Fruit fly (Drosophila melanogaster) whole organism, embryonic: ENCODE measurements around the gene CG1161.

Source experiments
- Adf1 ChIP-seq: fragments of 200-800 bp; sonication (Bioruptor generic); IDR thresholded peaks from 2 replicates; pipeline ENCODE4 v1.3.6; 2022; ENCODE audit warnings: missing biosample characterization, missing genetic modification characterization
- Aef1 ChIP-seq: fragments of 200-800 bp; sonication (Bioruptor generic); IDR thresholded peaks from 3 replicates; pipeline ENCODE4 v1.3.6; 2022; ENCODE audit warnings: missing biosample characterization, missing genetic modification characterization
- B-H2 ChIP-seq: fragments of 200-800 bp; sonication (Bioruptor generic); optimal IDR thresholded peaks from 2 replicates; lab custom pipeline; 2018; ENCODE audit warnings: missing biosample characterization, mild to moderate bottlenecking, missing genetic modification characterization
- Blimp-1 ChIP-seq: fragments of 200-800 bp; sonication (Bioruptor generic); optimal IDR thresholded peaks from 3 replicates; lab custom pipeline; 2018; ENCODE audit warnings: missing biosample characterization, missing genetic modification characterization, mild to moderate bottlenecking, moderate library complexity, missing genetic modification reagents
- CG10267 ChIP-seq: fragments of 200-800 bp; sonication (Bioruptor generic); optimal IDR thresholded peaks from 2 replicates; lab custom pipeline; 2018; ENCODE audit warnings: missing biosample characterization, mild to moderate bottlenecking, missing genetic modification characterization, moderate library complexity
- CG10431 ChIP-seq: fragments of 200-800 bp; sonication (Bioruptor generic); optimal IDR thresholded peaks from 3 replicates; lab custom pipeline; 2018; ENCODE audit warnings: missing biosample characterization, mild to moderate bottlenecking, missing genetic modification characterization
- CG11247 ChIP-seq: fragments of 200-800 bp; sonication (Bioruptor generic); IDR thresholded peaks from 2 replicates; pipeline ENCODE4 v1.3.6; 2022; ENCODE audit warnings: missing biosample characterization, missing genetic modification characterization
- CG1233 ChIP-seq: fragments of 200-800 bp; sonication (Bioruptor generic); optimal IDR thresholded peaks from 4 replicates; lab custom pipeline; 2018; ENCODE audit warnings: missing biosample characterization, mild to moderate bottlenecking, missing genetic modification characterization
- CG13287 ChIP-seq: fragments of 200-800 bp; sonication (Bioruptor generic); IDR thresholded peaks from 2 replicates; pipeline ENCODE4 v1.3.6; 2022; ENCODE audit warnings: missing biosample characterization, missing genetic modification characterization; ENCODE audit not compliant: partially characterized antibody
- CG13894 ChIP-seq: fragments of 200-800 bp; sonication (Bioruptor generic); optimal IDR thresholded peaks from 3 replicates; lab custom pipeline; 2018; ENCODE audit warnings: missing biosample characterization, mild to moderate bottlenecking, missing genetic modification characterization, moderate library complexity
- CG15269 ChIP-seq: fragments of 200-800 bp; sonication (Bioruptor generic); optimal IDR thresholded peaks from 2 replicates; lab custom pipeline; 2018; ENCODE audit warnings: missing biosample characterization, mild to moderate bottlenecking, missing genetic modification characterization, moderate library complexity
- CG15479 ChIP-seq: fragments of 200-800 bp; sonication (Bioruptor generic); optimal IDR thresholded peaks from 3 replicates; lab custom pipeline; 2019; ENCODE audit warnings: missing biosample characterization, mild to moderate bottlenecking, missing genetic modification characterization, moderate library complexity
- CG16863 ChIP-seq: fragments of 200-800 bp; sonication (Bioruptor generic); optimal IDR thresholded peaks from 3 replicates; lab custom pipeline; 2016; ENCODE audit warnings: missing biosample characterization, missing genetic modification characterization
- CG17568 ChIP-seq: fragments of 200-800 bp; sonication (Bioruptor generic); optimal IDR thresholded peaks from 2 replicates; lab custom pipeline; 2018; ENCODE audit warnings: missing biosample characterization, mild to moderate bottlenecking, missing genetic modification characterization, moderate library complexity
- CG17829 ChIP-seq: fragments of 200-800 bp; optimal IDR thresholded peaks from 2 replicates; lab custom pipeline; 2019; ENCODE audit warnings: missing biosample characterization, mild to moderate bottlenecking, missing genetic modification characterization, moderate library complexity
- CG2199 ChIP-seq: fragments of 200-800 bp; sonication (Bioruptor generic); IDR thresholded peaks from 3 replicates; pipeline ENCODE4 v1.3.6; 2022; ENCODE audit warnings: missing biosample characterization, missing genetic modification characterization
- CG2202 ChIP-seq: fragments of 200-800 bp; sonication (Bioruptor generic); optimal IDR thresholded peaks from 2 replicates; lab custom pipeline; 2018; ENCODE audit warnings: missing biosample characterization, mild to moderate bottlenecking, missing genetic modification characterization
- CG2712 ChIP-seq: fragments of 200-800 bp; optimal IDR thresholded peaks from 3 replicates; lab custom pipeline; 2019; ENCODE audit warnings: missing biosample characterization, mild to moderate bottlenecking, missing genetic modification characterization, moderate library complexity
- CG34422 ChIP-seq: fragments of 200-800 bp; sonication (Bioruptor generic); IDR thresholded peaks from 3 replicates; pipeline ENCODE4 v1.3.6; 2022; ENCODE audit warnings: missing biosample characterization, missing genetic modification characterization
- CG6175 ChIP-seq: fragments of 200-800 bp; sonication (Bioruptor generic); IDR thresholded peaks from 3 replicates; pipeline ENCODE4 v1.3.6; 2022; ENCODE audit warnings: missing biosample characterization, missing genetic modification characterization
- CG7745 ChIP-seq: fragments of 200-800 bp; sonication (Bioruptor generic); optimal IDR thresholded peaks from 2 replicates; lab custom pipeline; 2018; ENCODE audit warnings: missing biosample characterization, mild to moderate bottlenecking, missing genetic modification characterization, moderate library complexity
- CG7963 ChIP-seq: fragments of 200-800 bp; sonication (Bioruptor generic); IDR thresholded peaks from 3 replicates; pipeline ENCODE4 v1.3.6; 2022; ENCODE audit warnings: missing biosample characterization, missing genetic modification characterization; ENCODE audit not compliant: partially characterized antibody
- CG8765 ChIP-seq: fragments of 200-800 bp; sonication (Bioruptor generic); IDR thresholded peaks from 2 replicates; pipeline ENCODE4 v1.3.6; 2022; ENCODE audit warnings: missing biosample characterization, missing genetic modification characterization
- CG9876 ChIP-seq: fragments of 200-800 bp; sonication (Bioruptor generic); optimal IDR thresholded peaks from 2 replicates; lab custom pipeline; 2016; ENCODE audit warnings: missing biosample characterization, missing genetic modification characterization
- Dp ChIP-seq: fragments of 200-800 bp; sonication (Bioruptor generic); optimal IDR thresholded peaks from 2 replicates; lab custom pipeline; 2018; ENCODE audit warnings: missing biosample characterization, mild to moderate bottlenecking, missing genetic modification characterization, moderate library complexity
- Drgx ChIP-seq: fragments of 200-800 bp; sonication (Bioruptor generic); IDR thresholded peaks from 2 replicates; pipeline ENCODE4 v1.3.6; 2022; ENCODE audit warnings: missing biosample characterization, missing genetic modification characterization
- E2f2 ChIP-seq: fragments of 200-800 bp; sonication (Bioruptor generic); IDR thresholded peaks from 2 replicates; pipeline ENCODE4 v1.3.6; 2022; ENCODE audit warnings: missing biosample characterization, missing genetic modification characterization
- Ets65A ChIP-seq: fragments of 200-800 bp; sonication (Bioruptor generic); peaks from one replicate; lab custom pipeline; 2016; ENCODE audit warnings: missing biosample characterization, missing genetic modification characterization
- Hmx ChIP-seq: fragments of 200-800 bp; sonication (Bioruptor generic); optimal IDR thresholded peaks from 2 replicates; lab custom pipeline; 2016; ENCODE audit warnings: missing biosample characterization, missing genetic modification characterization
- MESR4 ChIP-seq: fragments of 200-800 bp; sonication (Bioruptor generic); optimal IDR thresholded peaks from 2 replicates; lab custom pipeline; 2018; ENCODE audit warnings: missing biosample characterization, mild to moderate bottlenecking, missing genetic modification characterization, moderate library complexity
- Med ChIP-seq: fragments of 200-800 bp; sonication (Bioruptor generic); peaks from one replicate; lab custom pipeline; 2016; ENCODE audit warnings: missing biosample characterization, missing genetic modification characterization, mild to moderate bottlenecking, inconsistent platforms, moderate library complexity
- Nf-YB ChIP-seq: fragments of 200-800 bp; sonication (Bioruptor generic); optimal IDR thresholded peaks from 3 replicates; lab custom pipeline; 2019; ENCODE audit warnings: missing biosample characterization, mild to moderate bottlenecking, missing genetic modification characterization, moderate library complexity
- ac ChIP-seq: fragments of 200-800 bp; sonication (Bioruptor generic); optimal IDR thresholded peaks from 3 replicates; lab custom pipeline; 2017; ENCODE audit warnings: missing biosample characterization, mild to moderate bottlenecking, missing genetic modification characterization
- ato ChIP-seq: fragments of 200-800 bp; sonication (Bioruptor generic); IDR thresholded peaks from 2 replicates; pipeline ENCODE4 v1.3.6; 2022; ENCODE audit warnings: missing biosample characterization, missing genetic modification characterization; ENCODE audit not compliant: partially characterized antibody
- cad ChIP-seq: fragments of >200 bp; optimal IDR thresholded peaks from 2 replicates; lab custom pipeline; 2017; ENCODE audit warnings: missing biosample characterization, missing genetic modification characterization
- cg ChIP-seq: fragments of 200-800 bp; sonication (Bioruptor generic); optimal IDR thresholded peaks from 3 replicates; lab custom pipeline; 2019; ENCODE audit warnings: missing biosample characterization, mild to moderate bottlenecking, missing genetic modification characterization, moderate library complexity
- chinmo ChIP-seq: fragments of 200-800 bp; sonication (Bioruptor generic); IDR thresholded peaks from 4 replicates; pipeline ENCODE4 v1.3.6; 2022; ENCODE audit warnings: missing biosample characterization, missing genetic modification characterization; ENCODE audit not compliant: partially characterized antibody
- dati ChIP-seq: fragments of 200-800 bp; sonication (Bioruptor generic); IDR thresholded peaks from 2 replicates; pipeline ENCODE4 v1.3.6; 2022; ENCODE audit warnings: missing biosample characterization, missing genetic modification characterization
- dm ChIP-seq: fragments of 200-800 bp; sonication (Bioruptor generic); optimal IDR thresholded peaks from 3 replicates; lab custom pipeline; 2016; ENCODE audit warnings: missing biosample characterization, missing genetic modification characterization
- dpn ChIP-seq, 2 experiments: fragments of 200-800 bp; sonication (Bioruptor generic); optimal IDR thresholded peaks; 3 replicates each; lab custom pipeline; 2016; ENCODE audit warnings: missing biosample characterization in 2 of 2, missing genetic modification characterization in 2 of 2
- ewg ChIP-seq: fragments of 200-800 bp; sonication (Bioruptor generic); optimal IDR thresholded peaks from 3 replicates; lab custom pipeline; 2017; ENCODE audit warnings: mild to moderate bottlenecking, missing biosample characterization, missing genetic modification reagents, missing genetic modification characterization
- lab ChIP-seq: fragments of 200-800 bp; sonication (Bioruptor generic); optimal IDR thresholded peaks from 3 replicates; lab custom pipeline; 2017; ENCODE audit warnings: missing biosample characterization, missing genetic modification characterization, mild to moderate bottlenecking, moderate library complexity, missing genetic modification reagents
- mld ChIP-seq: fragments of 200-800 bp; sonication (Bioruptor generic); IDR thresholded peaks from 3 replicates; pipeline ENCODE4 v1.3.6; 2022; ENCODE audit warnings: missing biosample characterization, missing genetic modification characterization; ENCODE audit not compliant: partially characterized antibody
- nom ChIP-seq: fragments of 200-800 bp; sonication (Bioruptor generic); optimal IDR thresholded peaks from 2 replicates; lab custom pipeline; 2017; ENCODE audit warnings: missing biosample characterization, missing genetic modification characterization, mild to moderate bottlenecking, moderate library complexity, missing genetic modification reagents
- sisA ChIP-seq: fragments of 200-800 bp; sonication (Bioruptor generic); IDR thresholded peaks from 2 replicates; pipeline ENCODE4 v1.3.6; 2022; ENCODE audit warnings: missing biosample characterization, missing genetic modification characterization
- vvl ChIP-seq: fragments of 200-800 bp; sonication (Bioruptor generic); IDR thresholded peaks from 2 replicates; pipeline ENCODE4 v1.3.6; 2022; ENCODE audit warnings: missing biosample characterization, missing genetic modification characterization

CG1161 gene

DNA sequence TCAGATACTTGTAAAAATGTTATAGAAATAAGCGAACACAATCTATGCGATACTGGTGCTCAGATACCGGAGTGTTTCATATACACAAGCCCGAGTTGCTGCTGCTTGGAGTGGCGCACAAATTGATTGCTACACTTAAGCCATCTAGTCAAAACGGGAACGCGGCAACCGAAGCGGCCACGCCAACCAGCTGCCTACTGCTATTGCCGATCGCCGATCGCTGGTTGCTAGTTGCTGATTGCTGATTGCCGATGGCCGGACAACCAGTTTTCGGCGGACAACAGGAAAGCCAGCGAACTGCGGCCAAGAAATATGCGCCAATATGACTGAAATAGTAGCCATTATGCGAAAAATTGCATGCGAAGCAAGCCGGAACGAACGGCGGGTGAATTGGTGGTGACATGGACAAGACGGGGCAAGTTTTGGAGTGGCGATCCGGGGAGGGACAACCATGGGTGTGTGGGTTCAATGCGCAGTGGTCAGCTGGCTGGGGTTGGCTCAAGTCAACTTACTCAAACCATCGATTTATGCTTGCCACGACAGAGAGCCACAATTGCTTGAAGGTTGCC is 35.3 kb downstream of the CG1161 start (continued):
- TF ChIP-seq nom (GFP tag; lab: Kevin White, UChicago) (peak; percentile 33), Ets65A (peak; percentile 55), CG6175 (GFP tag; lab: Robert Waterston, UW) (peak; percentile 53; the same call in 1 of the 3 replicates), CG17829 (no peak), CG8765 (GFP tag; lab: Robert Waterston, UW) (no peak)

dm6 chr3R:5392033-5392432 is 37.1 kb downstream of the CG1161 start:
- TF ChIP-seq CG16863 (no peak), Ets65A (peak; percentile 30), dati (GFP tag; lab: Robert Waterston, UW) (no peak), Blimp-1 (GFP tag; lab: Kevin White, UChicago) (peak; percentile 96)

DNA sequence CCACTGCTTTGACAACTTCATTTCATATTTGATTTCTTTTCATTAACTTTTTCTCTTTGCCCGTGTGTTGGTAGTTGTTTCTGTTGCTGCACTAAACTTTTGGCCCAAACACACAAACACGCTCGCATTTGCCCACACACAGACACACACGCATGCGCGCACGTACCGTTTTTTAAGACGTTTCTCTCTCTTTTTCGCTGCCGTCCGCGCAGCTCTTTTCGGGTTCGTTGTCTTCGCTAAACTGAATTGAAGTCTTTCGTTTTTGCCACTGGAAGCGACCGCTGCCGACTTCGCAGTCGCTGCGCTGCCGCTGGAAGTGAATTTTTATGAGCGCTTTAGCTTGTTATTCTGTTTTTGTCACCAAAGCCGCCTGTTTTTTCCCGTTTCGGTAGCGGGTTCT is 37.7 kb downstream of the CG1161 start, which contains the start of gene kkv:
TSS of gene kkv (minus strand) at position 246 of the 400 bp plus-strand sequence.
- TF ChIP-seq CG34422 (GFP tag; lab: Robert Waterston, UW), result 0 out of 3 replicates have a peak, but pooled peaks have one; percentile 33
- peak; percentile 18; the same call in 1 of the 2 replicates for TF ChIP-seq CG13287 (GFP tag; lab: Robert Waterston, UW)
- TF ChIP-seq mld, result 0 out of 3 replicates have a peak, but pooled peaks have one; percentile 41
- TF ChIP-seq CG2199 (GFP tag; lab: Robert Waterston, UW), result 0 out of 3 replicates have a peak, but pooled peaks have one; percentile 28
- TF ChIP-seq cad, result no peak
- TF ChIP-seq dpn (GFP tag; optimal IDR thresholded peaks at IDR 0.05; lab: Kevin White, UChicago), result no peak
- no peak for TF ChIP-seq Nf-YB (GFP tag; lab: Kevin White, UChicago)
- TF ChIP-seq Drgx (GFP tag; lab: Robert Waterston, UW), result no peak
- TF ChIP-seq CG7963 (GFP tag; lab: Robert Waterston, UW), result no peak
- TF ChIP-seq Aef1 (GFP tag; lab: Robert Waterston, UW), result no peak
- no peak for TF ChIP-seq CG2712 (tag; lab: Kevin White, UChicago)
- peak; percentile 86 for TF ChIP-seq Adf1
- TF ChIP-seq CG2202, result no peak
- TF ChIP-seq dm, result no peak
- TF ChIP-seq CG17568 (GFP tag; lab: Kevin White, UChicago), result no peak
- no peak for TF ChIP-seq Hmx (GFP tag; lab: Kevin White, UChicago)
- no peak for TF ChIP-seq CG10431
- peak; percentile 31 for TF ChIP-seq Med (GFP tag; lab: Kevin White, UChicago)
- TF ChIP-seq sisA (GFP tag; lab: Robert Waterston, UW), result no peak
- TF ChIP-seq vvl (GFP tag; lab: Robert Waterston, UW), result peak; percentile 31; the same call in 1 of the 2 replicates
- no peak for TF ChIP-seq Dp (GFP tag; lab: Kevin White, UChicago)
- no peak for TF ChIP-seq lab (GFP tag; lab: Kevin White, UChicago)
- TF ChIP-seq cg (GFP tag; lab: Kevin White, UChicago), result peak; percentile 78
- no peak for TF ChIP-seq MESR4 (GFP tag; lab: Kevin White, UChicago)
- TF ChIP-seq ewg, result peak; percentile 1
- TF ChIP-seq CG10267 (tag; lab: Kevin White, UChicago), result no peak
- no peak for TF ChIP-seq CG15479 (GFP tag; lab: Kevin White, UChicago)
- peak; percentile 76 for TF ChIP-seq CG15269 (tag; lab: Kevin White, UChicago)
- TF ChIP-seq chinmo (GFP tag; lab: Robert Waterston, UW), result peak; percentile 92
- no peak for TF ChIP-seq B-H2 (GFP tag; lab: Kevin White, UChicago)
- TF ChIP-seq ato, result 0 out of 2 replicates have a peak, but pooled peaks have one; percentile 13
- TF ChIP-seq CG11247, result peak; percentile 85
- no peak for TF ChIP-seq CG1233 (GFP tag; lab: Kevin White, UChicago)
- TF ChIP-seq CG9876 (GFP tag; lab: Kevin White, UChicago), result no peak
- TF ChIP-seq ac (GFP tag; lab: Kevin White, UChicago), result no peak
- TF ChIP-seq E2f2 (GFP tag; lab: Robert Waterston, UW), result no peak
- TF ChIP-seq CG13894, result peak; percentile 42
- TF ChIP-seq CG7745 (tag; lab: Kevin White, UChicago), result no peak
